Fruit fly (Drosophila melanogaster) Kc167 (cell line): Measurements from ENCODE around the gene Fbp2.

Experiments
- Myc ChIP-seq: fragments of >200 bp; optimal IDR thresholded peaks from 2 replicates; lab custom pipeline; 2017; ENCODE audit warnings: missing external identifiers
- h ChIP-seq: fragments of >200 bp; optimal IDR thresholded peaks from 3 replicates; lab custom pipeline; 2018; ENCODE audit warnings: missing external identifiers
- psq ChIP-seq: fragments of >200 bp; optimal IDR thresholded peaks from 2 replicates; lab custom pipeline; 2017; ENCODE audit warnings: missing external identifiers
- ttk ChIP-seq: sonication (Bioruptor generic); optimal IDR thresholded peaks from 2 replicates; lab custom pipeline; 2017; ENCODE audit warnings: missing external identifiers

DNA sequence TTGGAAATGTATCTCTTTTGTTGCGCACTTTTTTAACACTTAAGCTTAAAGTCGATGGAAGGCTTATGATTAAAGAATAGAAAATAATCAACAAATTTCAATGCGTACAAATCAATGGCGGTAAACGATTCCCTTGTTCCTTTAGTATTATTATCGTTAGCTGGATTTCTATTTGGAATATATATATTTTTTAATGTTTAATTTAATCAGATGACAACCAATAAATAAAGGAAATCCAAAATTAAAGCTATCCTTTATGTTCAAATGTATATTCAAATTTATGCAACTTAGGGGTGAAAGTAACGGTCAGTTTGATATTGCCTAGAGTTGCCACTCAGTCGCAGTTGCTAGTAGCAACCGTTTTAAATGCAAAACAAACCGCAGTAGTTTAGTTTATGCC lies 8.5 kb downstream of the Fbp2 start, which contains the start of gene CG3769:
- TF ChIP-seq psq (no peak), h (no peak), ttk (lab: Kevin White, UChicago) (no peak), Myc (lab: Kevin White, UChicago) (no peak)
